Fruit fly (Drosophila melanogaster) whole organism, embryonic: ENCODE results near the gene Pka-C2.
A peak's percentile ranks its signal among the peaks of the same experiment; 100 is the strongest.

Experiments used
- ATbp ChIP-seq: fragments of 200-800 bp; sonication (Bioruptor generic); optimal IDR thresholded peaks from 2 replicates; lab custom pipeline; 2017; ENCODE audit warnings: missing biosample characterization, mild to moderate bottlenecking, missing genetic modification characterization, missing genetic modification reagents
- Atf6 ChIP-seq: fragments of 200-800 bp; sonication (Bioruptor generic); IDR thresholded peaks from 2 replicates; pipeline ENCODE4 v1.3.6; 2022; ENCODE audit warnings: missing biosample characterization, missing genetic modification characterization
- Blimp-1 ChIP-seq: fragments of 200-800 bp; sonication (Bioruptor generic); optimal IDR thresholded peaks from 3 replicates; lab custom pipeline; 2018; ENCODE audit warnings: missing biosample characterization, missing genetic modification characterization, mild to moderate bottlenecking, moderate library complexity, missing genetic modification reagents
- CG10274 ChIP-seq: fragments of 200-800 bp; sonication (Bioruptor generic); optimal IDR thresholded peaks from 3 replicates; lab custom pipeline; 2017; ENCODE audit warnings: missing biosample characterization, mild to moderate bottlenecking, missing genetic modification characterization
- CG11093 ChIP-seq: fragments of 200-800 bp; sonication (Bioruptor generic); IDR thresholded peaks from 3 replicates; pipeline ENCODE4 v1.3.6; 2022; ENCODE audit warnings: missing biosample characterization, missing genetic modification characterization
- CG12219 ChIP-seq: fragments of 200-800 bp; sonication (Bioruptor generic); optimal IDR thresholded peaks from 3 replicates; lab custom pipeline; 2018; ENCODE audit warnings: missing biosample characterization, mild to moderate bottlenecking, missing genetic modification characterization
- CG12391 ChIP-seq: fragments of 200-800 bp; sonication (Bioruptor generic); optimal IDR thresholded peaks from 3 replicates; lab custom pipeline; 2018; ENCODE audit warnings: missing biosample characterization, mild to moderate bottlenecking, missing genetic modification characterization, moderate library complexity
- CG12769 ChIP-seq: fragments of 200-800 bp; sonication (Bioruptor generic); optimal IDR thresholded peaks from 2 replicates; lab custom pipeline; 2019; ENCODE audit warnings: missing biosample characterization, mild to moderate bottlenecking, missing genetic modification characterization, moderate library complexity
- CG17328 ChIP-seq: fragments of 200-800 bp; sonication (Bioruptor generic); IDR thresholded peaks from 2 replicates; pipeline ENCODE4 v1.3.6; 2022; ENCODE audit warnings: missing biosample characterization, missing genetic modification characterization
- CG2875 ChIP-seq: fragments of 200-800 bp; sonication (Bioruptor generic); optimal IDR thresholded peaks from 2 replicates; lab custom pipeline; 2017; ENCODE audit warnings: missing biosample characterization, mild to moderate bottlenecking, missing genetic modification characterization, missing genetic modification reagents
- CG3065 ChIP-seq: fragments of 200-800 bp; sonication (Bioruptor generic); optimal IDR thresholded peaks from 2 replicates; lab custom pipeline; 2016; ENCODE audit warnings: missing biosample characterization, missing genetic modification characterization
- CG31441 ChIP-seq: fragments of 200-800 bp; sonication (Bioruptor generic); IDR thresholded peaks from 2 replicates; pipeline ENCODE4 v1.3.6; 2022; ENCODE audit warnings: missing biosample characterization, missing genetic modification characterization
- CG33557 ChIP-seq: fragments of 200-800 bp; sonication (Bioruptor generic); optimal IDR thresholded peaks from 2 replicates; lab custom pipeline; 2019; ENCODE audit warnings: missing biosample characterization, mild to moderate bottlenecking, missing genetic modification characterization, moderate library complexity
- CG34224 ChIP-seq: fragments of 200-800 bp; sonication (Bioruptor generic); IDR thresholded peaks from 3 replicates; pipeline ENCODE4 v1.3.6; 2022; ENCODE audit warnings: missing biosample characterization, missing genetic modification characterization; ENCODE audit not compliant: partially characterized antibody
- CG4328 ChIP-seq: fragments of 200-800 bp; sonication (Bioruptor generic); optimal IDR thresholded peaks from 3 replicates; lab custom pipeline; 2017; ENCODE audit warnings: missing biosample characterization, missing genetic modification reagents, missing genetic modification characterization
- CG5953 ChIP-seq: fragments of 200-800 bp; sonication (Bioruptor generic); IDR thresholded peaks from 2 replicates; pipeline ENCODE4 v1.3.6; 2022; ENCODE audit warnings: missing biosample characterization, missing genetic modification characterization
- CG6689 ChIP-seq: fragments of 200-800 bp; sonication (Bioruptor generic); IDR thresholded peaks from 2 replicates; pipeline ENCODE4 v1.3.6; 2022; ENCODE audit warnings: missing biosample characterization, missing genetic modification characterization
- CG6765 ChIP-seq: fragments of 200-800 bp; sonication (Bioruptor generic); optimal IDR thresholded peaks from 3 replicates; lab custom pipeline; 2017; ENCODE audit warnings: missing biosample characterization, mild to moderate bottlenecking, missing genetic modification characterization
- CG6813 ChIP-seq: fragments of 200-800 bp; sonication (Bioruptor generic); optimal IDR thresholded peaks from 2 replicates; lab custom pipeline; 2017; ENCODE audit warnings: missing biosample characterization, missing genetic modification characterization, mild to moderate bottlenecking, moderate library complexity, missing genetic modification reagents
- CG8290 ChIP-seq, 3 experiments: fragments of 200-800 bp; sonication (Bioruptor generic); optimal IDR thresholded peaks; 2 replicates each; lab custom pipeline; 2016 to 2019; ENCODE audit warnings: missing biosample characterization in 3 of 3, missing genetic modification characterization in 3 of 3, mild to moderate bottlenecking in 2 of 3, moderate library complexity in 1 of 3
- CG8765 ChIP-seq: fragments of 200-800 bp; sonication (Bioruptor generic); IDR thresholded peaks from 2 replicates; pipeline ENCODE4 v1.3.6; 2022; ENCODE audit warnings: missing biosample characterization, missing genetic modification characterization
- CG9609 ChIP-seq: fragments of 200-800 bp; sonication (Bioruptor generic); optimal IDR thresholded peaks from 3 replicates; lab custom pipeline; 2016; ENCODE audit warnings: missing biosample characterization, missing genetic modification characterization
- Chrac-16 ChIP-seq: fragments of 200-800 bp; sonication (Bioruptor generic); optimal IDR thresholded peaks from 3 replicates; lab custom pipeline; 2016; ENCODE audit warnings: missing biosample characterization, missing genetic modification characterization
- D19A ChIP-seq: fragments of 200-800 bp; optimal IDR thresholded peaks from 3 replicates; lab custom pipeline; 2019; ENCODE audit warnings: missing biosample characterization, mild to moderate bottlenecking, missing genetic modification characterization, moderate library complexity
- Dip3 ChIP-seq: fragments of 200-800 bp; sonication (Bioruptor generic); optimal IDR thresholded peaks from 3 replicates; lab custom pipeline; 2016; ENCODE audit warnings: missing biosample characterization, missing genetic modification characterization
- Fer3 ChIP-seq: fragments of 200-800 bp; sonication (Bioruptor generic); optimal IDR thresholded peaks from 2 replicates; lab custom pipeline; 2018; ENCODE audit warnings: missing biosample characterization, mild to moderate bottlenecking, missing genetic modification characterization, moderate library complexity
- HLH3B ChIP-seq: fragments of 200-800 bp; sonication (Bioruptor generic); IDR thresholded peaks from 2 replicates; pipeline ENCODE4 v1.3.6; 2022; ENCODE audit warnings: missing biosample characterization, missing genetic modification characterization
- Hr39 ChIP-seq: fragments of >200 bp; optimal IDR thresholded peaks from 2 replicates; lab custom pipeline; 2017
- Med ChIP-seq: fragments of 200-800 bp; sonication (Bioruptor generic); peaks from one replicate; lab custom pipeline; 2016; ENCODE audit warnings: missing biosample characterization, missing genetic modification characterization, mild to moderate bottlenecking, inconsistent platforms, moderate library complexity
- NC2β ChIP-seq: fragments of 200-800 bp; sonication (Bioruptor generic); optimal IDR thresholded peaks from 2 replicates; lab custom pipeline; 2016; ENCODE audit warnings: missing biosample characterization, missing genetic modification characterization
- Ptx1 ChIP-seq: fragments of 200-800 bp; sonication (Bioruptor generic); IDR thresholded peaks from 2 replicates; pipeline ENCODE4 v1.3.6; 2022; ENCODE audit warnings: missing biosample characterization, missing genetic modification characterization
- ase ChIP-seq: fragments of 200-800 bp; sonication (Bioruptor generic); IDR thresholded peaks from 3 replicates; pipeline ENCODE4 v1.3.6; 2022; ENCODE audit warnings: missing biosample characterization, missing genetic modification characterization
- bbx ChIP-seq: fragments of 200-800 bp; sonication (Bioruptor generic); IDR thresholded peaks from 2 replicates; pipeline ENCODE4 v1.3.6; 2022; ENCODE audit warnings: missing biosample characterization, missing genetic modification characterization; ENCODE audit not compliant: partially characterized antibody
- bsh ChIP-seq, 2 experiments: fragments of 200-800 bp; sonication (Bioruptor generic); optimal IDR thresholded peaks; 2 replicates each; lab custom pipeline; 2017 to 2018; ENCODE audit warnings: mild to moderate bottlenecking in 2 of 2, missing biosample characterization in 2 of 2, missing genetic modification characterization in 2 of 2, moderate library complexity in 1 of 2
- chif ChIP-seq, 2 experiments: fragments of 200-800 bp; sonication (Bioruptor generic); optimal IDR thresholded peaks; 3 replicates each; lab custom pipeline; 2016; ENCODE audit warnings: missing biosample characterization in 2 of 2, missing genetic modification characterization in 2 of 2
- croc ChIP-seq: fragments of 200-800 bp; sonication (Bioruptor generic); conservative IDR thresholded peaks from 3 replicates; pipeline ENCODE4 v1.3.6; 2022; ENCODE audit warnings: missing biosample characterization, missing genetic modification characterization
- cwo ChIP-seq: fragments of 200-800 bp; sonication (Bioruptor generic); optimal IDR thresholded peaks from 3 replicates; lab custom pipeline; 2017; ENCODE audit warnings: missing biosample characterization, missing genetic modification characterization, mild to moderate bottlenecking, moderate library complexity, missing genetic modification reagents
- da ChIP-seq: fragments of 200-800 bp; sonication (Bioruptor generic); optimal IDR thresholded peaks from 2 replicates; lab custom pipeline; 2016; ENCODE audit warnings: missing biosample characterization, missing genetic modification characterization
- dan ChIP-seq: fragments of 200-800 bp; sonication (Bioruptor generic); IDR thresholded peaks from 2 replicates; pipeline ENCODE4 v1.3.6; 2022; ENCODE audit warnings: missing biosample characterization, missing genetic modification characterization
- gt ChIP-seq: fragments of 200-800 bp; sonication (Bioruptor generic); IDR thresholded peaks from 2 replicates; pipeline ENCODE4 v1.3.6; 2022; ENCODE audit warnings: missing biosample characterization, missing genetic modification characterization
- insv ChIP-seq, 2 experiments: fragments of 200-800 bp; sonication (Bioruptor generic); optimal IDR thresholded peaks; 3 replicates each; lab custom pipeline; 2016 to 2018; ENCODE audit warnings: missing biosample characterization in 2 of 2, missing genetic modification characterization in 2 of 2
- luna ChIP-seq: fragments of 200-800 bp; sonication (Bioruptor generic); optimal IDR thresholded peaks from 2 replicates; lab custom pipeline; 2016; ENCODE audit warnings: missing biosample characterization, missing genetic modification characterization
- nmo ChIP-seq: fragments of 200-800 bp; sonication (Bioruptor generic); optimal IDR thresholded peaks from 2 replicates; lab custom pipeline; 2018; ENCODE audit warnings: missing biosample characterization, mild to moderate bottlenecking, missing genetic modification characterization, moderate library complexity
- rib ChIP-seq: fragments of 200-800 bp; sonication (Bioruptor generic); IDR thresholded peaks from 2 replicates; pipeline ENCODE4 v1.3.6; 2022; ENCODE audit warnings: missing biosample characterization, missing genetic modification characterization
- salm ChIP-seq: fragments of 200-800 bp; sonication (Bioruptor generic); optimal IDR thresholded peaks from 2 replicates; lab custom pipeline; 2018; ENCODE audit warnings: missing biosample characterization, mild to moderate bottlenecking, missing genetic modification characterization
- sisA ChIP-seq: fragments of 200-800 bp; sonication (Bioruptor generic); IDR thresholded peaks from 2 replicates; pipeline ENCODE4 v1.3.6; 2022; ENCODE audit warnings: missing biosample characterization, missing genetic modification characterization
- sr ChIP-seq: fragments of 200-800 bp; sonication (Bioruptor generic); IDR thresholded peaks from 3 replicates; pipeline ENCODE4 v1.3.6; 2022; ENCODE audit warnings: missing biosample characterization, missing genetic modification characterization
- ssp ChIP-seq: fragments of 200-800 bp; sonication (Bioruptor generic); IDR thresholded peaks from 2 replicates; pipeline ENCODE4 v1.3.6; 2022; ENCODE audit warnings: missing biosample characterization, missing genetic modification characterization
- trh ChIP-seq: fragments of 200-800 bp; sonication (Bioruptor generic); optimal IDR thresholded peaks from 2 replicates; lab custom pipeline; 2016; ENCODE audit warnings: missing biosample characterization, missing genetic modification characterization
- usp ChIP-seq: fragments of >200 bp; optimal IDR thresholded peaks from 2 replicates; lab custom pipeline; 2017; ENCODE audit warnings: missing biosample characterization, missing genetic modification characterization

The Pka-C2 gene

dm6 chr3R:30718442-30718841, 21.5 kb upstream of the Pka-C2 start (continued):
- TF ChIP-seq usp (no peak), CG10274 (GFP tag; lab: Kevin White, UChicago) (no peak), CG33557 (no peak), trh (GFP tag; lab: Kevin White, UChicago) (no peak), Med (GFP tag; lab: Kevin White, UChicago) (peak; percentile 75), rib (no peak), CG17328 (GFP tag; lab: Robert Waterston, UW) (peak; percentile 50), CG2875 (GFP tag; lab: Kevin White, UChicago) (no peak), ATbp (GFP tag; lab: Kevin White, UChicago) (peak; percentile 22), sr (no peak), bbx (GFP tag; lab: Robert Waterston, UW) (no peak), Atf6 (GFP tag; lab: Robert Waterston, UW) (no peak), salm (tag; lab: Kevin White, UChicago) (no peak), NC2β (GFP tag; lab: Kevin White, UChicago) (no peak), Ptx1 (GFP tag; lab: Robert Waterston, UW) (peak; percentile 54; the same call in 1 of the 2 replicates), CG6765 (no peak), D19A (tag; lab: Kevin White, UChicago) (peak; percentile 32), CG12769 (tag; lab: Kevin White, UChicago) (peak; percentile 5), CG31441 (GFP tag; lab: Robert Waterston, UW) (0 out of 2 replicates have a peak, but pooled peaks have one; percentile 9), croc (GFP tag; lab: Robert Waterston, UW) (no peak), HLH3B (peak; percentile 30; the same call in 1 of the 2 replicates), sisA (GFP tag; lab: Robert Waterston, UW) (0 out of 2 replicates have a peak, but pooled peaks have one; percentile 24), bsh (GFP tag; optimal IDR thresholded peaks at IDR 0.05; lab: Kevin White, UChicago) (peak in 1 of 2 experiments; percentile 58), Chrac-16 (GFP tag; lab: Kevin White, UChicago) (no peak), CG9609 (GFP tag; lab: Kevin White, UChicago) (no peak), CG11093 (GFP tag; lab: Robert Waterston, UW) (peak; percentile 16; the same call in 1 of the 3 replicates), CG6689 (GFP tag; lab: Robert Waterston, UW) (peak; percentile 25; the same call in 1 of the 2 replicates), CG8765 (GFP tag; lab: Robert Waterston, UW) (no peak), Dip3 (GFP tag; lab: Kevin White, UChicago) (no peak), da (GFP tag; lab: Kevin White, UChicago) (no peak), CG12219 (peak; percentile 8), CG4328 (GFP tag; lab: Kevin White, UChicago) (no peak), nmo (GFP tag; lab: Kevin White, UChicago) (peak; percentile 43), CG5953 (GFP tag; lab: Robert Waterston, UW) (0 out of 2 replicates have a peak, but pooled peaks have one; percentile 18), CG6813 (no peak), ssp (0 out of 2 replicates have a peak, but pooled peaks have one; percentile 17), gt (GFP tag; lab: Robert Waterston, UW) (no peak), CG8290 (GFP tag; optimal IDR thresholded peaks at IDR 0.05; lab: Kevin White, UChicago) (no peak), CG8290 (tag; optimal IDR thresholded peaks at IDR 0.05; lab: Kevin White, UChicago) (peak in 1 of 2 experiments; percentile 51), cwo (GFP tag; lab: Kevin White, UChicago) (no peak), CG12391 (tag; lab: Kevin White, UChicago) (peak; percentile 22), CG3065 (GFP tag; lab: Kevin White, UChicago) (no peak), CG34224 (no peak), Hr39 (lab: Kevin White, UChicago) (no peak), ase (0 out of 3 replicates have a peak, but pooled peaks have one; percentile 42), Fer3 (tag; lab: Kevin White, UChicago) (no peak), luna (GFP tag; lab: Kevin White, UChicago) (no peak), chif (GFP tag; optimal IDR thresholded peaks at IDR 0.05; lab: Kevin White, UChicago) (peak in 1 of 2 experiments; percentile 21), insv (GFP tag; optimal IDR thresholded peaks at IDR 0.05; lab: Kevin White, UChicago) (no peak), Blimp-1 (GFP tag; lab: Kevin White, UChicago) (peak; percentile 41), dan (GFP tag; lab: Robert Waterston, UW) (no peak)
